Worm (Caenorhabditis elegans) whole organism, late embryonic: ENCODE measurements around the gene gcl-1.

ENCODE experiments used
- ceh-22 ChIP-seq: sonication (generic microtip); optimal IDR thresholded peaks from 2 replicates; lab custom pipeline; 2017; ENCODE audit warnings: missing biosample characterization, missing genetic modification characterization
- ceh-34 ChIP-seq: sonication (generic microtip); optimal IDR thresholded peaks from 2 replicates; lab custom pipeline; 2016; ENCODE audit warnings: mild to moderate bottlenecking, missing genetic modification characterization, missing compliant biosample characterization
- ceh-45 ChIP-seq: fragments of 200-800 bp; sonication (Bioruptor generic); IDR thresholded peaks from 2 replicates; pipeline ENCODE4 v1.3.6; 2022; ENCODE audit warnings: missing genetic modification reagents, missing genetic modification characterization, missing compliant biosample characterization
- dmd-4 ChIP-seq: sonication (generic microtip); optimal IDR thresholded peaks from 2 replicates; lab custom pipeline; 2016; ENCODE audit warnings: borderline replicate concordance, missing genetic modification characterization, missing compliant biosample characterization
- ets-4 ChIP-seq: sonication (generic microtip); optimal IDR thresholded peaks from 2 replicates; lab custom pipeline; 2016; ENCODE audit warnings: missing genetic modification characterization, missing compliant biosample characterization
- fkh-10 ChIP-seq: fragments of 150-350 bp; optimal IDR thresholded peaks from 2 replicates; lab custom pipeline; 2014; ENCODE audit warnings: missing biosample characterization, missing genetic modification reagents, missing genetic modification characterization
- fkh-6 ChIP-seq: sonication (generic microtip); optimal IDR thresholded peaks from 2 replicates; lab custom pipeline; 2016; ENCODE audit warnings: missing genetic modification characterization, missing compliant biosample characterization
- nhr-11 ChIP-seq: fragments of 150-350 bp; optimal IDR thresholded peaks from 2 replicates; lab custom pipeline; 2014; ENCODE audit warnings: missing biosample characterization, missing genetic modification characterization
- pat-9 ChIP-seq: fragments of 200-800 bp; sonication (Bioruptor generic); optimal IDR thresholded peaks from 2 replicates; lab custom pipeline; 2018; ENCODE audit warnings: mild to moderate bottlenecking, missing genetic modification characterization, moderate library complexity, missing compliant biosample characterization
- pha-2 ChIP-seq: sonication (generic microtip); optimal IDR thresholded peaks from 2 replicates; lab custom pipeline; 2017; ENCODE audit warnings: mild to moderate bottlenecking, missing genetic modification characterization, missing compliant biosample characterization
- pha-4 ChIP-seq: fragments of 150-350 bp; optimal IDR thresholded peaks from 2 replicates; lab custom pipeline; 2018; ENCODE audit warnings: missing biosample characterization, missing genetic modification reagents, missing genetic modification characterization
- pros-1 ChIP-seq: fragments of 150-350 bp; optimal IDR thresholded peaks from 2 replicates; lab custom pipeline; 2014; ENCODE audit warnings: missing biosample characterization, missing genetic modification reagents, missing genetic modification characterization
- sox-4 ChIP-seq: sonication (generic microtip); optimal IDR thresholded peaks from 2 replicates; lab custom pipeline; 2017; ENCODE audit warnings: mild to moderate bottlenecking, missing genetic modification characterization, inconsistent platforms, missing compliant biosample characterization
- tbx-2 ChIP-seq: sonication (generic microtip); optimal IDR thresholded peaks from 2 replicates; lab custom pipeline; 2016; ENCODE audit warnings: missing genetic modification characterization, missing compliant biosample characterization

DNA sequence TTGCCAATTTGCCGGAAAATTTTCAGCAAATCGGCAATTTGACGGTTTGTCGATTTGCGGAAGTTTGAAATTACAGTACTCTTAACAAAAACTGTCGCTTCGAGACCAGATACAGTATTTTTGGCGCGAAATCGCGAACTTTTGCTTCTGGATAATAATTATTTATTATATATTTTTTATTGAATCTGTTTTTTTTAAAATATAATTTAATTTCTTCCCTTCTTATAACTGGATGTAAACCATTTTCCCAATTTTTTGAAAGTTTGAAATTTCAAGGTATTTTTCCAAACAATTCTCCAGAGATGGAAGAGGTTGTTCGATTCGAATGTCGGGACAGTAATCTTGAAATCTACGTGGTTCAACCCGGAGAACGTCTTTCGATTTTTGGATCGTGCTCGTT is 9.5 kb upstream of the gcl-1 start, which contains the start of gene nol-9:
- TF ChIP-seq pha-2 = no peak
- no peak for TF ChIP-seq fkh-10 (GFP tag; lab: Kevin White, UChicago)
- TF ChIP-seq pha-4 (tag; lab: Kevin White, UChicago) = no peak
- no peak for TF ChIP-seq ets-4 (tag; lab: Kevin White, UChicago)
- no peak for TF ChIP-seq pros-1 (tag; lab: Kevin White, UChicago)
- no peak for TF ChIP-seq dmd-4 (tag; lab: Kevin White, UChicago)
- TF ChIP-seq nhr-11 (tag; lab: Kevin White, UChicago) = no peak
- no peak for TF ChIP-seq tbx-2 (tag; lab: Kevin White, UChicago)
- no peak for TF ChIP-seq sox-4 (tag; lab: Kevin White, UChicago)
- no peak for TF ChIP-seq fkh-6 (tag; lab: Kevin White, UChicago)
- no peak for TF ChIP-seq ceh-22 (tag; lab: Kevin White, UChicago)
- TF ChIP-seq pat-9 (tag; lab: Kevin White, UChicago) = no peak
- no peak for TF ChIP-seq ceh-34
- no peak for TF ChIP-seq ceh-45 (GFP tag; lab: Robert Waterston, UW)
